Fruit fly (Drosophila melanogaster) whole organism, embryonic: Measurements from ENCODE around the gene opa.
A peak's percentile ranks its signal among the peaks of the same experiment; 100 is the strongest.

Source experiments
- CG10147 ChIP-seq: fragments of 200-800 bp; sonication (Bioruptor generic); optimal IDR thresholded peaks from 2 replicates; lab custom pipeline; 2019; ENCODE audit warnings: missing biosample characterization, mild to moderate bottlenecking, missing genetic modification characterization, moderate library complexity
- CG12769 ChIP-seq: fragments of 200-800 bp; sonication (Bioruptor generic); optimal IDR thresholded peaks from 2 replicates; lab custom pipeline; 2019; ENCODE audit warnings: missing biosample characterization, mild to moderate bottlenecking, missing genetic modification characterization, moderate library complexity
- CG14014 ChIP-seq: fragments of 200-800 bp; sonication (Bioruptor generic); IDR thresholded peaks from 2 replicates; pipeline ENCODE4 v1.3.6; 2022; ENCODE audit warnings: missing biosample characterization, missing genetic modification characterization
- CG15073 ChIP-seq: fragments of 200-800 bp; sonication (Bioruptor generic); optimal IDR thresholded peaks from 2 replicates; lab custom pipeline; 2016; ENCODE audit warnings: missing biosample characterization, missing genetic modification characterization
- CG15601 ChIP-seq: fragments of 200-800 bp; sonication (Bioruptor generic); optimal IDR thresholded peaks from 3 replicates; lab custom pipeline; 2019; ENCODE audit warnings: missing biosample characterization, mild to moderate bottlenecking, missing genetic modification characterization, moderate library complexity
- CG1603 ChIP-seq: fragments of 200-800 bp; sonication (Bioruptor generic); optimal IDR thresholded peaks from 2 replicates; lab custom pipeline; 2019; ENCODE audit warnings: missing biosample characterization, mild to moderate bottlenecking, missing genetic modification characterization, moderate library complexity
- CG16813 ChIP-seq: fragments of 200-800 bp; sonication (Bioruptor generic); IDR thresholded peaks from 3 replicates; pipeline ENCODE4 v1.3.6; 2022; ENCODE audit warnings: missing biosample characterization, missing genetic modification characterization; ENCODE audit not compliant: partially characterized antibody
- CG17359 ChIP-seq: fragments of 200-800 bp; sonication (Bioruptor generic); optimal IDR thresholded peaks from 3 replicates; lab custom pipeline; 2018; ENCODE audit warnings: missing biosample characterization, mild to moderate bottlenecking, missing genetic modification characterization, moderate library complexity
- CG2199 ChIP-seq: fragments of 200-800 bp; sonication (Bioruptor generic); IDR thresholded peaks from 3 replicates; pipeline ENCODE4 v1.3.6; 2022; ENCODE audit warnings: missing biosample characterization, missing genetic modification characterization
- CG32767 ChIP-seq: fragments of 200-800 bp; sonication (Bioruptor generic); IDR thresholded peaks from 2 replicates; pipeline ENCODE4 v1.3.6; 2022; ENCODE audit warnings: missing biosample characterization, missing genetic modification characterization
- CG34422 ChIP-seq: fragments of 200-800 bp; sonication (Bioruptor generic); IDR thresholded peaks from 3 replicates; pipeline ENCODE4 v1.3.6; 2022; ENCODE audit warnings: missing biosample characterization, missing genetic modification characterization
- CG3995 ChIP-seq: fragments of 200-800 bp; sonication (Bioruptor generic); optimal IDR thresholded peaks from 3 replicates; lab custom pipeline; 2016; ENCODE audit warnings: missing biosample characterization, missing genetic modification characterization
- CG4360 ChIP-seq: fragments of 200-800 bp; sonication (Bioruptor generic); IDR thresholded peaks from 2 replicates; pipeline ENCODE4 v1.3.6; 2022; ENCODE audit warnings: missing biosample characterization, missing genetic modification characterization
- CG6791 ChIP-seq: fragments of 200-800 bp; sonication (Bioruptor generic); IDR thresholded peaks from 3 replicates; pipeline ENCODE4 v1.3.6; 2022; ENCODE audit warnings: missing biosample characterization, missing genetic modification characterization; ENCODE audit not compliant: partially characterized antibody
- CG6854 ChIP-seq: fragments of 200-800 bp; sonication (Bioruptor generic); optimal IDR thresholded peaks from 3 replicates; lab custom pipeline; 2017; ENCODE audit warnings: missing biosample characterization, mild to moderate bottlenecking, missing genetic modification characterization
- CG9727 ChIP-seq: fragments of 200-800 bp; sonication (Bioruptor generic); optimal IDR thresholded peaks from 3 replicates; lab custom pipeline; 2017; ENCODE audit warnings: missing biosample characterization, mild to moderate bottlenecking, missing genetic modification characterization
- CTCF ChIP-seq: fragments of 200-800 bp; sonication (Bioruptor generic); optimal IDR thresholded peaks from 2 replicates; lab custom pipeline; 2017; ENCODE audit warnings: missing biosample characterization, mild to moderate bottlenecking, missing genetic modification characterization, moderate library complexity
- CrebB ChIP-seq: fragments of 200-800 bp; sonication (Bioruptor generic); optimal IDR thresholded peaks from 3 replicates; lab custom pipeline; 2018; ENCODE audit warnings: missing biosample characterization, mild to moderate bottlenecking, missing genetic modification characterization
- Dfd ChIP-seq, 2 experiments: fragments of >200 bp; optimal IDR thresholded peaks; 2 replicates each; lab custom pipeline; 2017; ENCODE audit warnings: missing biosample characterization in 2 of 2, missing genetic modification characterization in 2 of 2
- Doc3 ChIP-seq: fragments of 200-800 bp; sonication (Bioruptor generic); IDR thresholded peaks from 3 replicates; pipeline ENCODE4 v1.3.6; 2022; ENCODE audit warnings: missing biosample characterization, missing genetic modification characterization; ENCODE audit not compliant: partially characterized antibody
- Dref ChIP-seq: fragments of 200-800 bp; sonication (Bioruptor generic); IDR thresholded peaks from 2 replicates; pipeline ENCODE4 v1.3.6; 2022; ENCODE audit warnings: missing biosample characterization, missing genetic modification characterization
- HLH4C ChIP-seq: fragments of 200-800 bp; sonication (Bioruptor generic); IDR thresholded peaks from 3 replicates; pipeline ENCODE4 v1.3.6; 2022; ENCODE audit warnings: missing biosample characterization, missing genetic modification characterization; ENCODE audit not compliant: partially characterized antibody
- HmgZ ChIP-seq: fragments of 200-800 bp; sonication (Bioruptor generic); optimal IDR thresholded peaks from 2 replicates; lab custom pipeline; 2018; ENCODE audit warnings: missing biosample characterization, mild to moderate bottlenecking, missing genetic modification characterization
- bbx ChIP-seq: fragments of 200-800 bp; sonication (Bioruptor generic); IDR thresholded peaks from 2 replicates; pipeline ENCODE4 v1.3.6; 2022; ENCODE audit warnings: missing biosample characterization, missing genetic modification characterization; ENCODE audit not compliant: partially characterized antibody
- bsh ChIP-seq, 2 experiments: fragments of 200-800 bp; sonication (Bioruptor generic); optimal IDR thresholded peaks; 2 replicates each; lab custom pipeline; 2017 to 2018; ENCODE audit warnings: mild to moderate bottlenecking in 2 of 2, missing biosample characterization in 2 of 2, missing genetic modification characterization in 2 of 2, moderate library complexity in 1 of 2
- cato ChIP-seq: fragments of 200-800 bp; sonication (Bioruptor generic); optimal IDR thresholded peaks from 2 replicates; lab custom pipeline; 2016; ENCODE audit warnings: missing biosample characterization, missing genetic modification characterization, borderline replicate concordance
- crol ChIP-seq: fragments of 200-800 bp; sonication (Bioruptor generic); IDR thresholded peaks from 2 replicates; pipeline ENCODE4 v1.3.6; 2022; ENCODE audit warnings: missing biosample characterization, missing genetic modification characterization
- dmrt11E ChIP-seq: fragments of 200-800 bp; sonication (Bioruptor generic); optimal IDR thresholded peaks from 3 replicates; lab custom pipeline; 2018; ENCODE audit warnings: missing biosample characterization, mild to moderate bottlenecking, missing genetic modification characterization, moderate library complexity
- gcm ChIP-seq: fragments of 200-800 bp; sonication (Bioruptor generic); optimal IDR thresholded peaks from 2 replicates; lab custom pipeline; 2019; ENCODE audit warnings: missing biosample characterization, mild to moderate bottlenecking, missing genetic modification characterization, moderate library complexity
- gfzf ChIP-seq: fragments of 200-800 bp; sonication (Bioruptor generic); optimal IDR thresholded peaks from 2 replicates; lab custom pipeline; 2016; ENCODE audit warnings: missing biosample characterization, mild to moderate bottlenecking, missing genetic modification characterization, moderate library complexity
- gsb ChIP-seq: fragments of 200-800 bp; sonication (Bioruptor generic); IDR thresholded peaks from 2 replicates; pipeline ENCODE4 v1.3.6; 2022; ENCODE audit warnings: missing biosample characterization, missing genetic modification characterization
- jing ChIP-seq: fragments of 200-800 bp; sonication (Bioruptor generic); optimal IDR thresholded peaks from 2 replicates; lab custom pipeline; 2018; ENCODE audit warnings: missing biosample characterization, mild to moderate bottlenecking, missing genetic modification characterization
- kay ChIP-seq: fragments of 200-800 bp; sonication (Bioruptor generic); optimal IDR thresholded peaks from 2 replicates; lab custom pipeline; 2016; ENCODE audit warnings: missing biosample characterization, missing genetic modification characterization
- lbe ChIP-seq: fragments of 200-800 bp; sonication (Bioruptor generic); optimal IDR thresholded peaks from 2 replicates; lab custom pipeline; 2016; ENCODE audit warnings: missing biosample characterization, mild to moderate bottlenecking, missing genetic modification characterization
- nmo ChIP-seq: fragments of 200-800 bp; sonication (Bioruptor generic); optimal IDR thresholded peaks from 2 replicates; lab custom pipeline; 2018; ENCODE audit warnings: missing biosample characterization, mild to moderate bottlenecking, missing genetic modification characterization, moderate library complexity
- sens ChIP-seq: fragments of 200-800 bp; sonication (Bioruptor generic); peaks from one replicate; lab custom pipeline; 2016; ENCODE audit warnings: missing biosample characterization, missing genetic modification characterization
- stwl ChIP-seq: fragments of 200-800 bp; sonication (Bioruptor generic); optimal IDR thresholded peaks from 3 replicates; lab custom pipeline; 2018; ENCODE audit warnings: missing biosample characterization, mild to moderate bottlenecking, missing genetic modification characterization, moderate library complexity

Gene opa

DNA sequence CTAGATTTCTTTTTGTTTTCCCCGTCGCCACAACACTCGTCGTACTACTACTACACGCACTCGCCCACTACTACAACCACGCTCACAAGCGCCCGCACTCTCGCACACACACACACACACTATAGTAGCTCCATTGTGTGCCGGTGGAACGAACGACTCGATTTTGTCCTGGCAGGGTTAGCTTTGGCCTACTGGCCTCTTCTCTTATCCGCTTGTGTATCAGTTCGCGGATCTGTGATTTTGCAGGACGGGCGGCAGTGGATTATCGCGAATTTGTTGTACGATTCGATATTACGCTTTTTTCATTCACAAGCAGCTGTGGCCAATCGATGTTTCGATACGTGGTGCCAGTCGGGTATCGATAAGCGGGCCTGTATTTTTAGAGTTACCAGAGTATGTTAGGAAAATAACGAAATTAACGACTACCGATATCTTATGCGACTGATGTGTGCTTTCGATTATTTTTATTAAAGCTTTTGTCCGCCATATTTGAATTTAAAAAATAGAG, 31.5 kb upstream of the opa start, which contains the start of gene CG14657 (continued):
- TF ChIP-seq CG17359 (no peak), HmgZ (tag; lab: Kevin White, UChicago) (peak; percentile 79), gfzf (GFP tag; lab: Kevin White, UChicago) (peak; percentile 88), kay (GFP tag; lab: Kevin White, UChicago) (no peak), dmrt11E (tag; lab: Kevin White, UChicago) (no peak), CG16813 (GFP tag; lab: Robert Waterston, UW) (peak; percentile 86), bbx (GFP tag; lab: Robert Waterston, UW) (peak; percentile 96), bsh (GFP tag; optimal IDR thresholded peaks at IDR 0.05; lab: Kevin White, UChicago) (peak in 1 of 2 experiments; percentile 7), CG15601 (tag; lab: Kevin White, UChicago) (peak; percentile 40), CG15073 (GFP tag; lab: Kevin White, UChicago) (no peak), CG10147 (GFP tag; lab: Kevin White, UChicago) (peak; percentile 39), CG14014 (GFP tag; lab: Robert Waterston, UW) (no peak), nmo (GFP tag; lab: Kevin White, UChicago) (peak; percentile 29), lbe (peak; percentile 58), gcm (GFP tag; lab: Kevin White, UChicago) (peak; percentile 82), CG6791 (GFP tag; lab: Robert Waterston, UW) (peak; percentile 89), CG6854 (peak; percentile 8), HLH4C (GFP tag; lab: Robert Waterston, UW) (peak; percentile 95), Doc3 (GFP tag; lab: Robert Waterston, UW) (peak; percentile 89), Dfd (GFP tag; optimal IDR thresholded peaks at IDR 0.05; lab: Kevin White, UChicago) (no peak), CrebB (peak; percentile 13), CG1603 (tag; lab: Kevin White, UChicago) (peak; percentile 38), CG9727 (GFP tag; lab: Kevin White, UChicago) (peak; percentile 27), cato (GFP tag; lab: Kevin White, UChicago) (no peak), CG3995 (GFP tag; lab: Kevin White, UChicago) (peak; percentile 52), CG32767 (no peak)
- TF ChIP-seq, all 482 proteins: peak for 116

DNA sequence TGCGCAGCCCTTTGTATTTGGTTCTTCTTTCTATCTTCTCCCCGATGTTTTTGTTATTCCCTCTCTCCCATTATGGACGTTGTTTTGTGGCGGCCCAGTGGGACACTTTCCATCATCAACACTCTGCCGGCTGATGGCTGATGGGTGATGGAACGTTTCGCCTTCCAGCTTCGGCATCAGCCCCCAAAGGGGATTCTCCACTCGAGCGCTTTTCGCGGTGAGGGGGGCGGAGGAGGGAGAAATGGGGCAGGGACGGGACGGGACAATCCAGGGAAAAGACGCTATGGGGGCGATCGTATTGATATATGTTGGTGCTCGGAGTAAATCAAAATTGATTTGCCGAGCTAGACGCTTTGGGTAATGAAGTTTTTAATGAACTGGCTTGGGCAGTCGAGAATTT, 27.4 kb upstream of the opa start:
- TF ChIP-seq CG12769 (tag; lab: Kevin White, UChicago) (peak; percentile 49), CG4360 (GFP tag; lab: Robert Waterston, UW) (0 out of 2 replicates have a peak, but pooled peaks have one; percentile 18), CG34422 (GFP tag; lab: Robert Waterston, UW) (0 out of 3 replicates have a peak, but pooled peaks have one; percentile 17), Dref (GFP tag; lab: Robert Waterston, UW) (no peak), CG2199 (GFP tag; lab: Robert Waterston, UW) (peak; percentile 71; the same call in 1 of the 3 replicates), crol (peak; percentile 89)

DNA sequence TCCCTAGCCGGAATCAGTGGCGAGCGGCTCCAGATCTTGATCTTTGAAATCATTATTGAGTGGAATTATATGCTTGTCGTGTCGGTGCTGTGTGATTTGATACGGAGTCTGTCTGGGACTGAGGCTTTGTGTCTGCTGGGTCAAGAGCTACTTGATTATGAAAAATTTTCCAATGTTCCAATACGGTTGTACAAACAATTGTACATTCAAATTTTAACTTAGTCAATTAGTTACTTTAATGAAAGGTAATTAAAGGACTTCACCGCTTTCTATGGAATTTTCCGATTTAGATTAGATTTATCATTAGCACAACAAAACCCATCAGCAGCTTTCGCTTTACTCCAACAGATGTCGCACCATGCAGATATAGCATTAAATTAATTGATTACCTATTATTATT, 22.2 kb upstream of the opa start, which contains the start of gene CG14658:
Gene CG14658, minus strand, starts transcription at position 101 of the 400 bp plus-strand sequence.
- TF ChIP-seq sens (GFP tag; lab: Kevin White, UChicago): peak; percentile 14
- peak; percentile 9 for TF ChIP-seq CTCF (GFP tag; lab: Kevin White, UChicago)
- no peak for TF ChIP-seq gsb
- no peak for TF ChIP-seq jing
- TF ChIP-seq stwl: no peak
